Fruit fly (Drosophila melanogaster) whole organism, pupa: ENCODE data around the gene Idh3b.

Experiments used
- CG10348 ChIP-seq: fragments of 200-800 bp; sonication (Bioruptor generic); IDR thresholded peaks from 2 replicates; pipeline ENCODE4 v1.3.6; 2022; ENCODE audit warnings: missing biosample characterization, missing genetic modification characterization
- CG12605 ChIP-seq: fragments of 200-800 bp; sonication (Bioruptor generic); IDR thresholded peaks from 2 replicates; pipeline ENCODE4 v1.3.6; 2022; ENCODE audit warnings: missing biosample characterization, missing genetic modification characterization
- CG13204 ChIP-seq: fragments of 200-800 bp; sonication (Bioruptor generic); optimal IDR thresholded peaks from 2 replicates; lab custom pipeline; 2018; ENCODE audit warnings: missing biosample characterization, mild to moderate bottlenecking, missing genetic modification characterization, moderate library complexity
- CG32121 ChIP-seq: fragments of 200-800 bp; sonication (Bioruptor generic); IDR thresholded peaks from 2 replicates; pipeline ENCODE4 v1.3.6; 2022; ENCODE audit warnings: missing biosample characterization, missing genetic modification characterization
- CG34367 ChIP-seq: fragments of 200-800 bp; sonication (Bioruptor generic); optimal IDR thresholded peaks from 2 replicates; lab custom pipeline; 2018; ENCODE audit warnings: missing biosample characterization, mild to moderate bottlenecking, missing genetic modification characterization

- no peak for TF ChIP-seq CG10348 (GFP tag; lab: Robert Waterston, UW)
- no peak for TF ChIP-seq CG13204
- no peak for TF ChIP-seq CG34367 (tag; lab: Kevin White, UChicago)
- no peak for TF ChIP-seq CG12605 (GFP tag; lab: Robert Waterston, UW)
- TF ChIP-seq CG32121 (GFP tag; lab: Robert Waterston, UW): no peak
Observed at dm6 chr3R:21998877-21999276, 20.3 kb downstream of the Idh3b start.
